Worm (Caenorhabditis elegans): ENCODE measurements around the gene col-72.

The col-72 gene

ce11 chrII:3518961-3519544 is 4.9 kb downstream of the col-72 start, which contains the start of gene clec-126:
Gene clec-126 (plus strand): TSS chrII:3519494.
- TF ChIP-seq sptf-1 (tag; optimal IDR thresholded peaks at IDR 0.05) (peak; percentile 91), tbx-8 (GFP tag; optimal IDR thresholded peaks at IDR 0.05) (peak; percentile 49), ces-1 (GFP tag; optimal IDR thresholded peaks at IDR 0.05) (peak; percentile 82), mls-2 (tag; optimal IDR thresholded peaks at IDR 0.05) (peak; percentile 77), sem-2 (GFP tag; optimal IDR thresholded peaks at IDR 0.05) (peak; percentile 78), nhr-2 (tag; optimal IDR thresholded peaks at IDR 0.05) (no peak), snpc-4 (tag; optimal IDR thresholded peaks at IDR 0.05) (no peak), lsy-2 (tag; optimal IDR thresholded peaks at IDR 0.05) (peak; percentile 27), bed-3 (GFP tag; optimal IDR thresholded peaks at IDR 0.05) (peak; percentile 40), cnd-1 (tag; optimal IDR thresholded peaks at IDR 0.05) (peak; percentile 86), M03D4.4 (tag; optimal IDR thresholded peaks at IDR 0.05) (peak; percentile 75), ceh-43 (GFP tag; optimal IDR thresholded peaks at IDR 0.05) (peak; percentile 49), elt-3 (tag; optimal IDR thresholded peaks at IDR 0.05) (peak; percentile 37), flh-1 (GFP tag; optimal IDR thresholded peaks at IDR 0.05) (peak; percentile 38), drap-1 (GFP tag; optimal IDR thresholded peaks at IDR 0.05) (peak; percentile 84), blmp-1 (tag; optimal IDR thresholded peaks at IDR 0.05) (no peak), nhr-12 (tag; optimal IDR thresholded peaks at IDR 0.05) (no peak), lin-13 (tag; optimal IDR thresholded peaks at IDR 0.05) (peak; percentile 43), hlh-1 (tag; optimal IDR thresholded peaks at IDR 0.05) (peak; percentile 51), unc-120 (tag; optimal IDR thresholded peaks at IDR 0.05; ENCODE audit: poor library complexity, severe bottlenecking) (peak; percentile 89), lin-32 (GFP tag; optimal IDR thresholded peaks at IDR 0.05) (peak; percentile 31), ztf-11 (tag; optimal IDR thresholded peaks at IDR 0.05) (peak; percentile 48), mep-1 (tag; optimal IDR thresholded peaks at IDR 0.05) (peak; percentile 9), mab-5 (tag; optimal IDR thresholded peaks at IDR 0.05) (no peak), ceh-83 (GFP tag; optimal IDR thresholded peaks at IDR 0.05) (peak; percentile 86), unc-62 (GFP tag; optimal IDR thresholded peaks at IDR 0.05) (no peak), elt-1 (tag; optimal IDR thresholded peaks at IDR 0.05; ENCODE audit: borderline replicate concordance, insufficient read depth) (peak; percentile 0), ham-2 (GFP tag; optimal IDR thresholded peaks at IDR 0.05) (peak; percentile 83), ceh-39 (tag; optimal IDR thresholded peaks at IDR 0.05) (no peak), nhr-76 (tag; optimal IDR thresholded peaks at IDR 0.05) (peak; percentile 43), unc-39 (tag; optimal IDR thresholded peaks at IDR 0.05) (peak; percentile 3), pha-4 (tag; optimal IDR thresholded peaks at IDR 0.05) (no peak), zip-8 (tag; optimal IDR thresholded peaks at IDR 0.05) (peak; percentile 67), nhr-237 (tag; optimal IDR thresholded peaks at IDR 0.05) (peak; percentile 22), nhr-28 (tag; optimal IDR thresholded peaks at IDR 0.05) (no peak)

- TF ChIP-seq nhr-12 (tag; optimal IDR thresholded peaks at IDR 0.05), result no peak
- TF ChIP-seq zip-8 (tag; optimal IDR thresholded peaks at IDR 0.05), result no peak
- TF ChIP-seq ceh-43 (GFP tag; optimal IDR thresholded peaks at IDR 0.05), result no peak
- no peak for TF ChIP-seq nhr-2 (tag; optimal IDR thresholded peaks at IDR 0.05)
- no peak for TF ChIP-seq ceh-83 (GFP tag; optimal IDR thresholded peaks at IDR 0.05)
- no peak for TF ChIP-seq unc-120 (tag; optimal IDR thresholded peaks at IDR 0.05; ENCODE audit: poor library complexity, severe bottlenecking)
- TF ChIP-seq sem-2 (GFP tag; optimal IDR thresholded peaks at IDR 0.05), result no peak
- no peak for TF ChIP-seq ces-1 (GFP tag; optimal IDR thresholded peaks at IDR 0.05)
- TF ChIP-seq blmp-1 (tag; optimal IDR thresholded peaks at IDR 0.05), result no peak
- TF ChIP-seq ztf-11 (tag; optimal IDR thresholded peaks at IDR 0.05), result no peak
- no peak for TF ChIP-seq nhr-28 (tag; optimal IDR thresholded peaks at IDR 0.05)
- no peak for TF ChIP-seq cnd-1 (tag; optimal IDR thresholded peaks at IDR 0.05)
- TF ChIP-seq lsy-2 (tag; optimal IDR thresholded peaks at IDR 0.05), result no peak
Measured at ce11 chrII:3516175-3516574, 7.8 kb downstream of the col-72 start.

ce11 chrII:3515384-3516053 is 8.5 kb downstream of the col-72 start, which contains the start of the genes Y49F6B.14 and clec-125:
Gene Y49F6B.14 (minus strand): TSS chrII:3515484.
Gene clec-125 (plus strand): TSS chrII:3516003.
- no peak for TF ChIP-seq unc-39 (tag; optimal IDR thresholded peaks at IDR 0.05)
- TF ChIP-seq drap-1 (GFP tag; optimal IDR thresholded peaks at IDR 0.05), result no peak

All from whole organism, mixed stage, embryonic.